Worm (Caenorhabditis elegans) whole organism, dauer: ENCODE data around the gene E03H12.7.

Source experiments
- unc-62 ChIP-seq: sonication (generic microtip); optimal IDR thresholded peaks from 2 replicates; lab custom pipeline; 2017; ENCODE audit warnings: missing biosample characterization, missing genetic modification reagents, missing genetic modification characterization

The E03H12.7 gene

ce11 chrIV:4986246-4986645 is 2.2 kb downstream of the E03H12.7 start, which contains the start of gene clec-177:
Gene clec-177 (plus strand): TSS chrIV:4986546.
- TF ChIP-seq unc-62 (GFP tag; lab: Kevin White, UChicago) = no peak

- TF ChIP-seq unc-62 (GFP tag; lab: Kevin White, UChicago) = no peak
Observed at ce11 chrIV:4983746-4984145, 4.7 kb downstream of the E03H12.7 start, which contains the start of gene clec-176. Gene clec-176 (plus strand): TSS chrIV:4984046.

ce11 chrIV:4982477-4982876 is 6.0 kb downstream of the E03H12.7 start, which contains the start of gene E03H12.4:
Gene E03H12.4 (plus strand): TSS chrIV:4982596.
- no peak for TF ChIP-seq unc-62 (GFP tag; lab: Kevin White, UChicago)

- TF ChIP-seq unc-62 (GFP tag; lab: Kevin White, UChicago) = no peak
Observed at ce11 chrIV:4981027-4981426, 7.4 kb downstream of the E03H12.7 start, which contains the start of gene srz-24. Gene srz-24 (minus strand): TSS chrIV:4981127.

ce11 chrIV:4977176-4977693 is 11.2 kb downstream of the E03H12.7 start, which contains the start of gene E03H12.5:
Gene E03H12.5 (plus strand): TSS chrIV:4977226.
- no peak for TF ChIP-seq unc-62 (GFP tag; lab: Kevin White, UChicago)

ce11 chrIV:4975995-4976394 is 12.4 kb downstream of the E03H12.7 start, which contains the start of gene Y9C9A.16:
Gene Y9C9A.16 (minus strand): TSS chrIV:4976125.
- no peak for TF ChIP-seq unc-62 (GFP tag; lab: Kevin White, UChicago)

ce11 chrIV:4969419-4969818 is 19.0 kb downstream of the E03H12.7 start, which contains the start of gene Y9C9A.13:
Gene Y9C9A.13 (minus strand): TSS chrIV:4969519.
- TF ChIP-seq unc-62 (GFP tag; lab: Kevin White, UChicago) = no peak

ce11 chrIV:4963834-4964233 is 24.6 kb downstream of the E03H12.7 start, which contains the start of gene txt-3:
Gene txt-3 (plus strand): TSS chrIV:4963958.
- TF ChIP-seq unc-62 (GFP tag; lab: Kevin White, UChicago) = no peak

- no peak for TF ChIP-seq unc-62 (GFP tag; lab: Kevin White, UChicago)
Observed at ce11 chrIV:4960623-4961022, 27.8 kb downstream of the E03H12.7 start, which contains the start of gene str-164. Gene str-164 (plus strand): TSS chrIV:4960735.

- TF ChIP-seq unc-62 (GFP tag; lab: Kevin White, UChicago) = no peak
Observed at ce11 chrIV:4953887-4954286, 34.5 kb downstream of the E03H12.7 start, which contains the start of gene str-163. Gene str-163 (plus strand): TSS chrIV:4954187.

- no peak for TF ChIP-seq unc-62 (GFP tag; lab: Kevin White, UChicago)
Observed at ce11 chrIV:4945771-4946170, 42.7 kb downstream of the E03H12.7 start, which contains the start of gene str-169. Gene str-169 (plus strand): TSS chrIV:4946071.

- no peak for TF ChIP-seq unc-62 (GFP tag; lab: Kevin White, UChicago)
Observed at ce11 chrIV:4941681-4942080, 46.8 kb downstream of the E03H12.7 start, which contains the start of gene Y9C9A.5. Gene Y9C9A.5 (plus strand): TSS chrIV:4941981.

- no peak for TF ChIP-seq unc-62 (GFP tag; lab: Kevin White, UChicago)
Observed at ce11 chrIV:4938664-4939063, 49.8 kb downstream of the E03H12.7 start, which contains the start of gene str-168. Gene str-168 (plus strand): TSS chrIV:4938964.
